Fruit fly (Drosophila melanogaster) whole organism, embryonic: ENCODE data around the gene Snapin.

Experiments used
- B-H2 ChIP-seq: fragments of 200-800 bp; sonication (Bioruptor generic); optimal IDR thresholded peaks from 2 replicates; lab custom pipeline; 2018; ENCODE audit warnings: missing biosample characterization, mild to moderate bottlenecking, missing genetic modification characterization
- CG11456 ChIP-seq: fragments of 200-800 bp; sonication (Bioruptor generic); IDR thresholded peaks from 3 replicates; pipeline ENCODE4 v1.3.6; 2022; ENCODE audit warnings: missing biosample characterization, missing genetic modification characterization
- CG12219 ChIP-seq: fragments of 200-800 bp; sonication (Bioruptor generic); optimal IDR thresholded peaks from 3 replicates; lab custom pipeline; 2018; ENCODE audit warnings: missing biosample characterization, mild to moderate bottlenecking, missing genetic modification characterization
- CG1233 ChIP-seq: fragments of 200-800 bp; sonication (Bioruptor generic); optimal IDR thresholded peaks from 4 replicates; lab custom pipeline; 2018; ENCODE audit warnings: missing biosample characterization, mild to moderate bottlenecking, missing genetic modification characterization
- CG13894 ChIP-seq: fragments of 200-800 bp; sonication (Bioruptor generic); optimal IDR thresholded peaks from 3 replicates; lab custom pipeline; 2018; ENCODE audit warnings: missing biosample characterization, mild to moderate bottlenecking, missing genetic modification characterization, moderate library complexity
- CG14710 ChIP-seq: fragments of 200-800 bp; sonication (Bioruptor generic); optimal IDR thresholded peaks from 3 replicates; lab custom pipeline; 2019; ENCODE audit warnings: missing biosample characterization, mild to moderate bottlenecking, missing genetic modification characterization, moderate library complexity
- CG15479 ChIP-seq: fragments of 200-800 bp; sonication (Bioruptor generic); optimal IDR thresholded peaks from 3 replicates; lab custom pipeline; 2019; ENCODE audit warnings: missing biosample characterization, mild to moderate bottlenecking, missing genetic modification characterization, moderate library complexity
- CG15601 ChIP-seq: fragments of 200-800 bp; sonication (Bioruptor generic); optimal IDR thresholded peaks from 3 replicates; lab custom pipeline; 2019; ENCODE audit warnings: missing biosample characterization, mild to moderate bottlenecking, missing genetic modification characterization, moderate library complexity
- CG16863 ChIP-seq: fragments of 200-800 bp; sonication (Bioruptor generic); optimal IDR thresholded peaks from 3 replicates; lab custom pipeline; 2016; ENCODE audit warnings: missing biosample characterization, missing genetic modification characterization
- CG17568 ChIP-seq: fragments of 200-800 bp; sonication (Bioruptor generic); optimal IDR thresholded peaks from 2 replicates; lab custom pipeline; 2018; ENCODE audit warnings: missing biosample characterization, mild to moderate bottlenecking, missing genetic modification characterization, moderate library complexity
- CG17802 ChIP-seq: fragments of 200-800 bp; sonication (Bioruptor generic); optimal IDR thresholded peaks from 2 replicates; lab custom pipeline; 2018; ENCODE audit warnings: missing biosample characterization, mild to moderate bottlenecking, missing genetic modification characterization, moderate library complexity
- CG17912 ChIP-seq: fragments of 200-800 bp; sonication (Bioruptor generic); optimal IDR thresholded peaks from 2 replicates; lab custom pipeline; 2018; ENCODE audit warnings: missing biosample characterization, mild to moderate bottlenecking, missing genetic modification characterization
- CG3065 ChIP-seq: fragments of 200-800 bp; sonication (Bioruptor generic); optimal IDR thresholded peaks from 2 replicates; lab custom pipeline; 2016; ENCODE audit warnings: missing biosample characterization, missing genetic modification characterization
- CG31365 ChIP-seq: fragments of 200-800 bp; sonication (Bioruptor generic); optimal IDR thresholded peaks from 2 replicates; lab custom pipeline; 2018; ENCODE audit warnings: missing biosample characterization, mild to moderate bottlenecking, missing genetic modification characterization
- CG33213 ChIP-seq: fragments of 200-800 bp; sonication (Bioruptor generic); optimal IDR thresholded peaks from 3 replicates; lab custom pipeline; 2016; ENCODE audit warnings: missing biosample characterization, missing genetic modification characterization
- CG4617 ChIP-seq: fragments of 200-800 bp; sonication (Bioruptor generic); optimal IDR thresholded peaks from 3 replicates; lab custom pipeline; 2016; ENCODE audit warnings: missing biosample characterization, missing genetic modification characterization, borderline replicate concordance
- CG6813 ChIP-seq: fragments of 200-800 bp; sonication (Bioruptor generic); optimal IDR thresholded peaks from 2 replicates; lab custom pipeline; 2017; ENCODE audit warnings: missing biosample characterization, missing genetic modification characterization, mild to moderate bottlenecking, moderate library complexity, missing genetic modification reagents
- CG7271 ChIP-seq: fragments of 200-800 bp; sonication (Bioruptor generic); optimal IDR thresholded peaks from 2 replicates; lab custom pipeline; 2018; ENCODE audit warnings: missing biosample characterization, mild to moderate bottlenecking, missing genetic modification characterization, moderate library complexity
- CG9817 ChIP-seq: fragments of 200-800 bp; sonication (Bioruptor generic); optimal IDR thresholded peaks from 2 replicates; lab custom pipeline; 2018; ENCODE audit warnings: missing biosample characterization, mild to moderate bottlenecking, missing genetic modification characterization, moderate library complexity
- CkIIα-i1 ChIP-seq: fragments of 200-800 bp; sonication (Bioruptor generic); IDR thresholded peaks from 2 replicates; pipeline ENCODE4 v1.3.6; 2022; ENCODE audit warnings: missing biosample characterization, missing genetic modification characterization
- D ChIP-seq, 2 experiments: fragments of 200-800 bp in 1 of 2; fragments of >200 bp in 1 of 2; sonication (Bioruptor generic) in 1 of 2; optimal IDR thresholded peaks; 2 replicates in 1 of 2; 3 replicates in 1 of 2; lab custom pipeline; 2017; ENCODE audit warnings: mild to moderate bottlenecking in 1 of 2, missing biosample characterization in 1 of 2, missing genetic modification characterization in 1 of 2, missing genetic modification reagents in 1 of 2
- Fer2 ChIP-seq: fragments of 200-800 bp; sonication (Bioruptor generic); optimal IDR thresholded peaks from 2 replicates; lab custom pipeline; 2018; ENCODE audit warnings: missing biosample characterization, mild to moderate bottlenecking, missing genetic modification characterization, moderate library complexity
- H2.0 ChIP-seq: fragments of 200-800 bp; sonication (Bioruptor generic); IDR thresholded peaks from 2 replicates; pipeline ENCODE4 v1.3.6; 2022; ENCODE audit warnings: missing biosample characterization, missing genetic modification characterization
- HLH3B ChIP-seq: fragments of 200-800 bp; sonication (Bioruptor generic); IDR thresholded peaks from 2 replicates; pipeline ENCODE4 v1.3.6; 2022; ENCODE audit warnings: missing biosample characterization, missing genetic modification characterization
- Hr51 ChIP-seq, 2 experiments: fragments of 200-800 bp; sonication (Bioruptor generic); optimal IDR thresholded peaks; 2 replicates in 1 of 2; 3 replicates in 1 of 2; lab custom pipeline; 2016 to 2018; ENCODE audit warnings: missing biosample characterization in 2 of 2, missing genetic modification characterization in 2 of 2, mild to moderate bottlenecking in 1 of 2, moderate library complexity in 1 of 2
- Hr78 ChIP-seq, 2 experiments: fragments of 200-800 bp in 1 of 2; fragments of >200 bp in 1 of 2; sonication (Bioruptor generic) in 1 of 2; optimal IDR thresholded peaks; 2 replicates each; lab custom pipeline; 2017 to 2019; ENCODE audit warnings: missing biosample characterization in 2 of 2, missing genetic modification characterization in 2 of 2, mild to moderate bottlenecking in 1 of 2, moderate library complexity in 1 of 2
- NC2α ChIP-seq: fragments of 200-800 bp; sonication (Bioruptor generic); optimal IDR thresholded peaks from 2 replicates; lab custom pipeline; 2016; ENCODE audit warnings: missing biosample characterization, missing genetic modification characterization
- Neu2 ChIP-seq: fragments of 200-800 bp; sonication (Bioruptor generic); optimal IDR thresholded peaks from 3 replicates; lab custom pipeline; 2016; ENCODE audit warnings: missing biosample characterization, missing genetic modification characterization, borderline replicate concordance
- Optix ChIP-seq: fragments of 200-800 bp; sonication (Bioruptor generic); IDR thresholded peaks from 3 replicates; pipeline ENCODE4 v1.3.6; 2022; ENCODE audit warnings: missing biosample characterization, missing genetic modification characterization
- Poxn ChIP-seq: fragments of 200-800 bp; sonication (Bioruptor generic); IDR thresholded peaks from 2 replicates; pipeline ENCODE4 v1.3.6; 2022; ENCODE audit warnings: missing biosample characterization, missing genetic modification characterization
- Six4 ChIP-seq: fragments of 200-800 bp; sonication (Bioruptor generic); optimal IDR thresholded peaks from 2 replicates; lab custom pipeline; 2016; ENCODE audit warnings: missing biosample characterization, missing genetic modification characterization
- Trl ChIP-seq, 3 experiments: fragments of >200 bp in 2 of 3; fragments of 200-800 bp in 1 of 3; sonication (Bioruptor generic) in 1 of 3; optimal IDR thresholded peaks; 2 replicates in 1 of 3; 3 replicates in 2 of 3; lab custom pipeline; 2016 to 2017; ENCODE audit warnings: missing biosample characterization in 1 of 3, missing genetic modification characterization in 1 of 3
- ato ChIP-seq: fragments of 200-800 bp; sonication (Bioruptor generic); IDR thresholded peaks from 2 replicates; pipeline ENCODE4 v1.3.6; 2022; ENCODE audit warnings: missing biosample characterization, missing genetic modification characterization; ENCODE audit not compliant: partially characterized antibody
- bab2 ChIP-seq: fragments of 200-800 bp; sonication (Bioruptor generic); optimal IDR thresholded peaks from 2 replicates; lab custom pipeline; 2016; ENCODE audit warnings: missing biosample characterization, missing genetic modification characterization
- bsh ChIP-seq, 2 experiments: fragments of 200-800 bp; sonication (Bioruptor generic); optimal IDR thresholded peaks; 2 replicates each; lab custom pipeline; 2017 to 2018; ENCODE audit warnings: mild to moderate bottlenecking in 2 of 2, missing biosample characterization in 2 of 2, missing genetic modification characterization in 2 of 2, moderate library complexity in 1 of 2
- chn ChIP-seq: fragments of 200-800 bp; sonication (Bioruptor generic); optimal IDR thresholded peaks from 2 replicates; lab custom pipeline; 2016; ENCODE audit warnings: missing biosample characterization, missing genetic modification characterization
- en ChIP-seq: fragments of 200-800 bp; sonication (Bioruptor generic); optimal IDR thresholded peaks from 2 replicates; lab custom pipeline; 2016; ENCODE audit warnings: missing biosample characterization, missing genetic modification characterization
- exex ChIP-seq: fragments of 200-800 bp; sonication (Bioruptor generic); optimal IDR thresholded peaks from 4 replicates; lab custom pipeline; 2018; ENCODE audit warnings: missing biosample characterization, mild to moderate bottlenecking, missing genetic modification characterization, moderate library complexity
- gt ChIP-seq: fragments of 200-800 bp; sonication (Bioruptor generic); IDR thresholded peaks from 2 replicates; pipeline ENCODE4 v1.3.6; 2022; ENCODE audit warnings: missing biosample characterization, missing genetic modification characterization
- h ChIP-seq: fragments of >200 bp; optimal IDR thresholded peaks from 2 replicates; lab custom pipeline; 2017
- inv ChIP-seq: fragments of 200-800 bp; sonication (Bioruptor generic); IDR thresholded peaks from 2 replicates; pipeline ENCODE4 v1.3.6; 2022; ENCODE audit warnings: missing biosample characterization, missing genetic modification characterization; ENCODE audit not compliant: partially characterized antibody
- jumu ChIP-seq: fragments of 200-800 bp; sonication (Bioruptor generic); optimal IDR thresholded peaks from 3 replicates; lab custom pipeline; 2016; ENCODE audit warnings: missing biosample characterization, missing genetic modification characterization
- mld ChIP-seq: fragments of 200-800 bp; sonication (Bioruptor generic); IDR thresholded peaks from 3 replicates; pipeline ENCODE4 v1.3.6; 2022; ENCODE audit warnings: missing biosample characterization, missing genetic modification characterization; ENCODE audit not compliant: partially characterized antibody
- p53 ChIP-seq: fragments of 200-800 bp; sonication (Bioruptor generic); optimal IDR thresholded peaks from 2 replicates; lab custom pipeline; 2016; ENCODE audit warnings: missing biosample characterization, missing genetic modification characterization
- peb ChIP-seq: fragments of 200-800 bp; sonication (Bioruptor generic); IDR thresholded peaks from 2 replicates; pipeline ENCODE4 v1.3.6; 2022; ENCODE audit warnings: missing biosample characterization, missing genetic modification characterization
- seq ChIP-seq: fragments of 200-800 bp; sonication (Bioruptor generic); IDR thresholded peaks from 2 replicates; pipeline ENCODE4 v1.3.6; 2022; ENCODE audit warnings: missing biosample characterization, missing genetic modification characterization
- slp2 ChIP-seq: fragments of 200-800 bp; sonication (Bioruptor generic); optimal IDR thresholded peaks from 2 replicates; lab custom pipeline; 2016; ENCODE audit warnings: missing biosample characterization, missing genetic modification characterization
- sr ChIP-seq: fragments of 200-800 bp; sonication (Bioruptor generic); IDR thresholded peaks from 3 replicates; pipeline ENCODE4 v1.3.6; 2022; ENCODE audit warnings: missing biosample characterization, missing genetic modification characterization
- tup ChIP-seq: fragments of 200-800 bp; sonication (Bioruptor generic); optimal IDR thresholded peaks from 2 replicates; lab custom pipeline; 2016; ENCODE audit warnings: missing biosample characterization, mild to moderate bottlenecking, missing genetic modification characterization, moderate library complexity

The Snapin gene

DNA sequence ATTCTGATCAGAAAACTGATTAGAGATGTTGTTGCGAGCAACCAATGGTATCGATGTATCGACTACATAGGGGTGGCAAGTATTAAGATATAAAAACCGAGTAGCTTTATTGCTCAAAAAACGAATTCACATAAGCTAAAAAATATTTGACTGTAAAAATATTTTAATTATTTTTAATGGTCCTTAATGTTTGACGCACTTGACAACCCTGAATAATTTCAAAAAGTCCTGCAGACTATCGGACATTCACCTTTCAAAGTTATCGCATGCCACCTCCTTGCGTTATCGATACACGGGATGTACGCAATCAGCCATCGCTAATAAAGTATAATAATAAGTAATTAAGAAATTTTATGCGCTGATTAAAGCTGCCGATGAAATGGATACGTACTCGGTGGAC lies at the start of gene Snapin, which contains the start of the genes HemK2 and Tnpo-SR (continued):
- TF ChIP-seq CG33213 (GFP tag; lab: Kevin White, UChicago), result peak; percentile 89
- peak; percentile 85 for TF ChIP-seq jumu (GFP tag; lab: Kevin White, UChicago)
- peak; percentile 22 for TF ChIP-seq CG31365 (tag; lab: Kevin White, UChicago)
- TF ChIP-seq CG6813 (GFP tag; lab: Kevin White, UChicago), result peak; percentile 73
- peak; percentile 94 for TF ChIP-seq CG9817 (tag; lab: Kevin White, UChicago)
- peak; percentile 43 for TF ChIP-seq Neu2
- peak; percentile 87 for TF ChIP-seq HLH3B (GFP tag; lab: Robert Waterston, UW)
- no peak for TF ChIP-seq CkIIα-i1 (GFP tag; lab: Robert Waterston, UW)
- peak; percentile 76 for TF ChIP-seq ato
- peak; percentile 91 for TF ChIP-seq gt (GFP tag; lab: Robert Waterston, UW)
- TF ChIP-seq bsh (GFP tag; optimal IDR thresholded peaks at IDR 0.05; lab: Kevin White, UChicago), result peak in 1 of 2 experiments; percentile 88
- no peak for TF ChIP-seq Trl (optimal IDR thresholded peaks at IDR 0.05; lab: Kevin White, UChicago)
- TF ChIP-seq Trl (GFP tag; optimal IDR thresholded peaks at IDR 0.05; lab: Kevin White, UChicago), result peak; percentile 81
- peak; percentile 88 for TF ChIP-seq CG1233 (GFP tag; lab: Kevin White, UChicago)
- peak; percentile 91 for TF ChIP-seq Fer2 (tag; lab: Kevin White, UChicago)
- peak; percentile 81 for TF ChIP-seq exex (tag; lab: Kevin White, UChicago)
- TF ChIP-seq Hr51 (GFP tag; optimal IDR thresholded peaks at IDR 0.05; lab: Kevin White, UChicago), result peak; percentile 85
- peak; percentile 77 for TF ChIP-seq Six4 (GFP tag; lab: Kevin White, UChicago)
- peak; percentile 58 for TF ChIP-seq en (GFP tag; lab: Kevin White, UChicago)
- TF ChIP-seq CG7271 (tag; lab: Kevin White, UChicago), result peak; percentile 73
- TF ChIP-seq CG17912 (GFP tag; lab: Kevin White, UChicago), result peak; percentile 62
- TF ChIP-seq CG17802, result peak; percentile 72
- TF ChIP-seq CG14710 (tag; lab: Kevin White, UChicago), result peak; percentile 94
- peak; percentile 89 for TF ChIP-seq CG3065 (GFP tag; lab: Kevin White, UChicago)
- peak; percentile 96 for TF ChIP-seq inv (GFP tag; lab: Robert Waterston, UW)
- peak; percentile 88 for TF ChIP-seq CG15601 (tag; lab: Kevin White, UChicago)
- TF ChIP-seq CG12219 (GFP tag; lab: Kevin White, UChicago), result peak; percentile 68
- TF ChIP-seq mld (GFP tag; lab: Robert Waterston, UW), result peak; percentile 87
- peak; percentile 92 for TF ChIP-seq CG16863 (GFP tag; lab: Kevin White, UChicago)
- TF ChIP-seq B-H2, result peak; percentile 95
- no peak for TF ChIP-seq NC2α (GFP tag; lab: Kevin White, UChicago)
- TF ChIP-seq CG15479 (GFP tag; lab: Kevin White, UChicago), result peak; percentile 6
- TF ChIP-seq CG13894, result peak; percentile 96
- TF ChIP-seq CG4617, result peak; percentile 89
- peak; percentile 85 for TF ChIP-seq Optix (GFP tag; lab: Robert Waterston, UW)
- no peak for TF ChIP-seq h
- TF ChIP-seq D (optimal IDR thresholded peaks at IDR 0.05; lab: Kevin White, UChicago), result no peak
- TF ChIP-seq D (GFP tag; optimal IDR thresholded peaks at IDR 0.05; lab: Kevin White, UChicago), result peak; percentile 68
- peak; percentile 93 for TF ChIP-seq H2.0
- TF ChIP-seq bab2 (GFP tag; lab: Kevin White, UChicago), result peak; percentile 90
- TF ChIP-seq chn (GFP tag; lab: Kevin White, UChicago), result peak; percentile 88
- TF ChIP-seq seq (GFP tag; lab: Robert Waterston, UW), result peak; percentile 86
- peak; percentile 70; the same call in 1 of the 2 replicates for TF ChIP-seq Poxn (GFP tag; lab: Robert Waterston, UW)
- TF ChIP-seq peb (GFP tag; lab: Robert Waterston, UW), result peak; percentile 91
- TF ChIP-seq Hr78 (GFP tag; optimal IDR thresholded peaks at IDR 0.05; lab: Kevin White, UChicago), result no peak
- peak; percentile 76 for TF ChIP-seq CG17568 (GFP tag; lab: Kevin White, UChicago)
- peak; percentile 56; the same call in 1 of the 3 replicates for TF ChIP-seq sr (GFP tag; lab: Robert Waterston, UW)
- TF ChIP-seq tup (GFP tag; lab: Kevin White, UChicago), result peak; percentile 80
- no peak for TF ChIP-seq p53
- TF ChIP-seq slp2, result peak; percentile 75
- peak; percentile 95 for TF ChIP-seq CG11456
